Worm (Caenorhabditis elegans) whole organism, L2 larva: ENCODE measurements around the gene clr-1.

ENCODE experiments used
- C34F6.9 ChIP-seq: fragments of 150-350 bp; optimal IDR thresholded peaks from 2 replicates; lab custom pipeline; 2014; ENCODE audit warnings: missing biosample characterization, missing genetic modification characterization
- F13H6.1 ChIP-seq: sonication (generic microtip); optimal IDR thresholded peaks from 2 replicates; lab custom pipeline; 2016; ENCODE audit warnings: missing genetic modification characterization, missing compliant biosample characterization
- R02D3.7 ChIP-seq: fragments of 150-350 bp; optimal IDR thresholded peaks from 2 replicates; lab custom pipeline; 2014; ENCODE audit warnings: missing biosample characterization, missing genetic modification characterization
- Y55F3AM.14 ChIP-seq: fragments of 200-800 bp; sonication (Bioruptor generic); optimal IDR thresholded peaks from 2 replicates; lab custom pipeline; 2018; ENCODE audit warnings: mild to moderate bottlenecking, missing genetic modification characterization, missing compliant biosample characterization
- ZK546.5 ChIP-seq: sonication (generic microtip); optimal IDR thresholded peaks from 2 replicates; lab custom pipeline; 2017; ENCODE audit warnings: missing biosample characterization, missing genetic modification characterization
- aly-2 ChIP-seq: fragments of 150-350 bp; optimal IDR thresholded peaks from 2 replicates; lab custom pipeline; 2014; ENCODE audit warnings: missing biosample characterization, missing genetic modification characterization
- ama-1 ChIP-seq: fragments of 150-350 bp; optimal IDR thresholded peaks from 2 replicates; lab custom pipeline; 2018; ENCODE audit warnings: inconsistent platforms
- blmp-1 ChIP-seq: sonication (generic microtip); optimal IDR thresholded peaks from 2 replicates; lab custom pipeline; 2017; ENCODE audit warnings: missing genetic modification characterization, mild to moderate bottlenecking, missing compliant biosample characterization, antibody characterized with exemption, moderate library complexity; ENCODE audit not compliant: insufficient read depth
- ceh-82 ChIP-seq: fragments of 150-350 bp; optimal IDR thresholded peaks from 2 replicates; lab custom pipeline; 2014; ENCODE audit warnings: missing biosample characterization, missing genetic modification characterization
- crh-2 ChIP-seq: sonication (generic microtip); optimal IDR thresholded peaks from 2 replicates; lab custom pipeline; 2017; ENCODE audit warnings: missing biosample characterization, missing genetic modification characterization
- dmd-4 ChIP-seq: sonication (generic microtip); optimal IDR thresholded peaks from 2 replicates; lab custom pipeline; 2017; ENCODE audit warnings: missing biosample characterization, missing genetic modification characterization
- egl-27 ChIP-seq: sonication (generic microtip); optimal IDR thresholded peaks from 3 replicates; lab custom pipeline; 2017; ENCODE audit warnings: missing biosample characterization, missing genetic modification reagents, missing genetic modification characterization
- elt-1 ChIP-seq: fragments of 150-350 bp; optimal IDR thresholded peaks from 2 replicates; lab custom pipeline; 2014; ENCODE audit warnings: missing biosample characterization, missing genetic modification characterization
- fos-1 ChIP-seq: fragments of 150-350 bp; optimal IDR thresholded peaks from 2 replicates; lab custom pipeline; 2014; ENCODE audit warnings: missing biosample characterization, missing genetic modification characterization
- gmeb-1 ChIP-seq: fragments of 150-350 bp; optimal IDR thresholded peaks from 2 replicates; lab custom pipeline; 2014; ENCODE audit warnings: missing biosample characterization, missing genetic modification characterization
- lin-39 ChIP-seq: fragments of 150-350 bp; optimal IDR thresholded peaks from 2 replicates; lab custom pipeline; 2014; ENCODE audit warnings: missing biosample characterization, missing genetic modification reagents, missing genetic modification characterization
- lsy-2 ChIP-seq, 2 experiments: fragments of 150-350 bp in 1 of 2; sonication (generic microtip) in 1 of 2; optimal IDR thresholded peaks; 2 replicates each; lab custom pipeline; 2014 to 2017; ENCODE audit warnings: missing biosample characterization in 2 of 2, missing genetic modification characterization in 2 of 2
- mbf-1 ChIP-seq: sonication (generic microtip); optimal IDR thresholded peaks from 2 replicates; lab custom pipeline; 2017; ENCODE audit warnings: missing biosample characterization, missing genetic modification characterization
- nhr-11 ChIP-seq: fragments of 150-350 bp; optimal IDR thresholded peaks from 2 replicates; lab custom pipeline; 2014; ENCODE audit warnings: missing biosample characterization, missing genetic modification characterization
- nhr-129 ChIP-seq: fragments of 150-350 bp; optimal IDR thresholded peaks from 2 replicates; lab custom pipeline; 2014; ENCODE audit warnings: missing biosample characterization, missing genetic modification characterization
- nhr-23 ChIP-seq: fragments of 150-350 bp; optimal IDR thresholded peaks from 2 replicates; lab custom pipeline; 2014; ENCODE audit warnings: missing biosample characterization, missing genetic modification reagents, missing genetic modification characterization
- peb-1 ChIP-seq: fragments of 150-350 bp; optimal IDR thresholded peaks from 2 replicates; lab custom pipeline; 2014; ENCODE audit warnings: missing biosample characterization, missing genetic modification characterization
- sem-4 ChIP-seq: fragments of 150-350 bp; optimal IDR thresholded peaks from 2 replicates; lab custom pipeline; 2014; ENCODE audit warnings: missing biosample characterization, missing genetic modification reagents, missing genetic modification characterization
- skn-1 ChIP-seq: sonication (generic microtip); optimal IDR thresholded peaks from 2 replicates; lab custom pipeline; 2017; ENCODE audit warnings: missing biosample characterization, missing genetic modification characterization
- sma-9 ChIP-seq, 2 experiments: fragments of 150-350 bp in 1 of 2; sonication (generic microtip) in 1 of 2; optimal IDR thresholded peaks; 2 replicates each; lab custom pipeline; 2014 to 2016; ENCODE audit warnings: missing genetic modification characterization in 2 of 2, mild to moderate bottlenecking in 1 of 2, missing biosample characterization in 1 of 2, missing compliant biosample characterization in 1 of 2, missing genetic modification reagents in 1 of 2, moderate library complexity in 1 of 2
- unc-62 ChIP-seq: fragments of 150-350 bp; optimal IDR thresholded peaks from 2 replicates; lab custom pipeline; 2014; ENCODE audit warnings: missing biosample characterization, missing genetic modification reagents, missing genetic modification characterization
- ztf-11 ChIP-seq: sonication (generic microtip); optimal IDR thresholded peaks from 2 replicates; lab custom pipeline; 2017; ENCODE audit warnings: missing biosample characterization, missing genetic modification characterization

The clr-1 gene

ce11 chrII:5512473-5513097, 46.4 kb downstream of the clr-1 start:
- peak; percentile 91 for TF ChIP-seq fos-1 (tag; lab: Kevin White, UChicago)
- TF ChIP-seq sma-9 (GFP tag; optimal IDR thresholded peaks at IDR 0.05; lab: Kevin White, UChicago): peak; percentile 36
- no peak for TF ChIP-seq sma-9 (tag; optimal IDR thresholded peaks at IDR 0.05; lab: Kevin White, UChicago)
- TF ChIP-seq gmeb-1 (tag; lab: Kevin White, UChicago): peak; percentile 44
- TF ChIP-seq lsy-2 (tag; optimal IDR thresholded peaks at IDR 0.05; lab: Kevin White, UChicago): no peak
- TF ChIP-seq ztf-11 (tag; lab: Kevin White, UChicago): no peak
- TF ChIP-seq, all 48 proteins: peak for 3

- TF ChIP-seq fos-1 (tag; lab: Kevin White, UChicago): peak; percentile 45
- TF ChIP-seq lin-39 (tag; lab: Kevin White, UChicago): no peak
- TF ChIP-seq, all 48 proteins: peak for 1
Observed at ce11 chrII:5514846-5515245, 48.7 kb downstream of the clr-1 start, which contains the start of gene sahd-1. sahd-1 (minus strand) TSS chrII:5514945.

- no peak for TF ChIP-seq mbf-1
- TF ChIP-seq dmd-4 (tag; lab: Kevin White, UChicago): no peak
- peak; percentile 43 for TF ChIP-seq fos-1 (tag; lab: Kevin White, UChicago)
- no peak for TF ChIP-seq nhr-23 (tag; lab: Kevin White, UChicago)
- TF ChIP-seq blmp-1 (tag; lab: Kevin White, UChicago): no peak
Observed at ce11 chrII:5515542-5515941, 49.4 kb downstream of the clr-1 start, which contains the start of gene ZK177.3. ZK177.3 (plus strand) TSS chrII:5515842.

- TF ChIP-seq blmp-1 (tag; lab: Kevin White, UChicago): no peak
- no peak for TF ChIP-seq peb-1 (tag; lab: Kevin White, UChicago)
- TF ChIP-seq Y55F3AM.14: no peak
Observed at ce11 chrII:5517643-5518042, 51.5 kb downstream of the clr-1 start, which contains the start of gene ZK177.9. ZK177.9 (minus strand) TSS chrII:5517743.

ce11 chrII:5518055-5518454, 51.9 kb downstream of the clr-1 start:
- TF ChIP-seq dmd-4 (tag; lab: Kevin White, UChicago) (no peak), aly-2 (tag; lab: Kevin White, UChicago) (no peak), skn-1 (tag; lab: Kevin White, UChicago) (no peak), ZK546.5 (no peak), nhr-11 (tag; lab: Kevin White, UChicago) (no peak), sem-4 (tag; lab: Kevin White, UChicago) (no peak), gmeb-1 (tag; lab: Kevin White, UChicago) (no peak), lsy-2 (tag; optimal IDR thresholded peaks at IDR 0.05; lab: Kevin White, UChicago) (no peak), fos-1 (tag; lab: Kevin White, UChicago) (no peak), ceh-82 (tag; lab: Kevin White, UChicago) (no peak), ama-1 (lab: Kevin White, UChicago) (no peak)

ce11 chrII:5518910-5519309, 52.8 kb downstream of the clr-1 start, which contains the start of gene ZK177.2:
ZK177.2 (plus strand) TSS chrII:5519210.
- TF ChIP-seq blmp-1 (tag; lab: Kevin White, UChicago): no peak

- no peak for TF ChIP-seq R02D3.7
- no peak for TF ChIP-seq nhr-23 (tag; lab: Kevin White, UChicago)
- no peak for TF ChIP-seq skn-1 (tag; lab: Kevin White, UChicago)
- no peak for TF ChIP-seq nhr-129 (tag; lab: Kevin White, UChicago)
- TF ChIP-seq F13H6.1 (tag; lab: Kevin White, UChicago): no peak
- no peak for TF ChIP-seq Y55F3AM.14
- TF ChIP-seq gmeb-1 (tag; lab: Kevin White, UChicago): no peak
- no peak for TF ChIP-seq unc-62
- TF ChIP-seq elt-1 (tag; lab: Kevin White, UChicago): no peak
- TF ChIP-seq C34F6.9 (tag; lab: Kevin White, UChicago): no peak
- no peak for TF ChIP-seq egl-27 (tag; lab: Kevin White, UChicago)
- no peak for TF ChIP-seq crh-2 (tag; lab: Kevin White, UChicago)
- no peak for TF ChIP-seq nhr-11 (tag; lab: Kevin White, UChicago)
- TF ChIP-seq sma-9 (GFP tag; optimal IDR thresholded peaks at IDR 0.05; lab: Kevin White, UChicago): no peak
- TF ChIP-seq sma-9 (tag; optimal IDR thresholded peaks at IDR 0.05; lab: Kevin White, UChicago): no peak
- TF ChIP-seq, all 48 proteins: peak for 0
Observed at ce11 chrII:5521411-5521810, 55.3 kb downstream of the clr-1 start, which contains the start of gene ZK177.12. ZK177.12 (plus strand) TSS chrII:5521711.
